Worm (Caenorhabditis elegans) whole organism, L3 larva: Measurements from ENCODE around the gene bcs-1.

Source experiments
- R02D3.7 ChIP-seq: fragments of 150-350 bp; optimal IDR thresholded peaks from 2 replicates; lab custom pipeline; 2014; ENCODE audit warnings: missing biosample characterization, missing genetic modification characterization
- ZK546.5 ChIP-seq: sonication (generic microtip); optimal IDR thresholded peaks from 2 replicates; lab custom pipeline; 2017; ENCODE audit warnings: missing biosample characterization, missing genetic modification characterization
- aly-2 ChIP-seq: fragments of 150-350 bp; optimal IDR thresholded peaks from 2 replicates; lab custom pipeline; 2014; ENCODE audit warnings: missing biosample characterization, missing genetic modification characterization
- ama-1 ChIP-seq: fragments of 150-350 bp; optimal IDR thresholded peaks from 2 replicates; lab custom pipeline; 2018
- ceh-9 ChIP-seq: sonication (generic microtip); optimal IDR thresholded peaks from 2 replicates; lab custom pipeline; 2018; ENCODE audit warnings: missing biosample characterization, missing genetic modification characterization
- daf-12 ChIP-seq: fragments of 150-350 bp; optimal IDR thresholded peaks from 2 replicates; lab custom pipeline; 2014; ENCODE audit warnings: missing biosample characterization, missing genetic modification reagents, missing genetic modification characterization
- elt-1 ChIP-seq: fragments of 150-350 bp; optimal IDR thresholded peaks from 2 replicates; lab custom pipeline; 2014; ENCODE audit warnings: missing biosample characterization, missing genetic modification characterization
- elt-2 ChIP-seq: sonication (generic microtip); optimal IDR thresholded peaks from 2 replicates; lab custom pipeline; 2016; ENCODE audit warnings: missing genetic modification reagents, mild to moderate bottlenecking, missing genetic modification characterization, missing compliant biosample characterization
- elt-3 ChIP-seq, 3 experiments: fragments of 150-350 bp in 1 of 3; sonication (generic microtip) in 2 of 3; optimal IDR thresholded peaks; 2 replicates in 2 of 3; 4 replicates in 1 of 3; lab custom pipeline; 2014 to 2017; ENCODE audit warnings: missing biosample characterization in 3 of 3, missing genetic modification characterization in 3 of 3
- eor-1 ChIP-seq, 2 experiments: fragments of 150-350 bp; optimal IDR thresholded peaks; 2 replicates each; lab custom pipeline; 2014 to 2018; ENCODE audit warnings: missing biosample characterization in 2 of 2, missing genetic modification characterization in 2 of 2
- fkh-10 ChIP-seq: sonication (generic microtip); optimal IDR thresholded peaks from 2 replicates; lab custom pipeline; 2017; ENCODE audit warnings: missing biosample characterization, missing genetic modification reagents, missing genetic modification characterization
- fkh-2 ChIP-seq: fragments of 150-350 bp; optimal IDR thresholded peaks from 2 replicates; lab custom pipeline; 2014; ENCODE audit warnings: missing biosample characterization, missing genetic modification reagents, missing genetic modification characterization
- fos-1 ChIP-seq: fragments of 150-350 bp; optimal IDR thresholded peaks from 2 replicates; lab custom pipeline; 2014; ENCODE audit warnings: missing biosample characterization, missing genetic modification characterization
- jun-1 ChIP-seq: fragments of 150-350 bp; optimal IDR thresholded peaks from 2 replicates; lab custom pipeline; 2014; ENCODE audit warnings: missing biosample characterization, missing genetic modification reagents, missing genetic modification characterization
- lin-15B ChIP-seq: fragments of 150-350 bp; optimal IDR thresholded peaks from 2 replicates; lab custom pipeline; 2014; ENCODE audit warnings: missing biosample characterization, missing genetic modification characterization
- lin-39 ChIP-seq: fragments of 150-350 bp; optimal IDR thresholded peaks from 2 replicates; lab custom pipeline; 2018; ENCODE audit warnings: missing biosample characterization, missing genetic modification reagents, missing genetic modification characterization
- lsy-12 ChIP-seq: sonication (generic microtip); optimal IDR thresholded peaks from 2 replicates; lab custom pipeline; 2016; ENCODE audit warnings: mild to moderate bottlenecking, missing genetic modification characterization, missing compliant biosample characterization
- mdl-1 ChIP-seq: fragments of 150-350 bp; optimal IDR thresholded peaks from 2 replicates; lab custom pipeline; 2014; ENCODE audit warnings: missing biosample characterization, missing genetic modification characterization
- mml-1 ChIP-seq: fragments of 150-350 bp; sonication (generic microtip); optimal IDR thresholded peaks from 3 replicates; lab custom pipeline; 2014; ENCODE audit warnings: missing biosample characterization, missing genetic modification characterization
- nfya-1 ChIP-seq: sonication (generic microtip); optimal IDR thresholded peaks from 2 replicates; lab custom pipeline; 2017; ENCODE audit warnings: missing genetic modification characterization, mild to moderate bottlenecking, missing compliant biosample characterization, antibody characterized with exemption, moderate library complexity; ENCODE audit not compliant: insufficient read depth
- nhr-11 ChIP-seq: fragments of 150-350 bp; optimal IDR thresholded peaks from 2 replicates; lab custom pipeline; 2014; ENCODE audit warnings: missing biosample characterization, missing genetic modification characterization
- nhr-12 ChIP-seq: fragments of 150-350 bp; optimal IDR thresholded peaks from 2 replicates; lab custom pipeline; 2014; ENCODE audit warnings: missing biosample characterization, missing genetic modification characterization
- nhr-237 ChIP-seq: fragments of 150-350 bp; optimal IDR thresholded peaks from 2 replicates; lab custom pipeline; 2014; ENCODE audit warnings: missing biosample characterization, missing genetic modification characterization
- nhr-25 ChIP-seq: sonication (generic microtip); optimal IDR thresholded peaks from 2 replicates; lab custom pipeline; 2017; ENCODE audit warnings: missing biosample characterization, missing genetic modification characterization
- nhr-28 ChIP-seq: fragments of 150-350 bp; optimal IDR thresholded peaks from 2 replicates; lab custom pipeline; 2014; ENCODE audit warnings: missing biosample characterization, missing genetic modification characterization
- nhr-43 ChIP-seq: sonication (generic microtip); optimal IDR thresholded peaks from 2 replicates; lab custom pipeline; 2016; ENCODE audit warnings: mild to moderate bottlenecking, missing genetic modification characterization, missing compliant biosample characterization; ENCODE audit not compliant: poor library complexity, severe bottlenecking
- nhr-67 ChIP-seq: fragments of 150-350 bp; optimal IDR thresholded peaks from 2 replicates; lab custom pipeline; 2014; ENCODE audit warnings: missing biosample characterization, missing genetic modification characterization
- nhr-76 ChIP-seq: fragments of 150-350 bp; sonication (generic microtip); optimal IDR thresholded peaks from 5 replicates; lab custom pipeline; 2014; ENCODE audit warnings: missing biosample characterization, missing genetic modification characterization
- pha-4 ChIP-seq: fragments of 150-350 bp; optimal IDR thresholded peaks from 2 replicates; lab custom pipeline; 2014; ENCODE audit warnings: missing biosample characterization, missing genetic modification reagents, missing genetic modification characterization
- pqm-1 ChIP-seq: fragments of 150-350 bp; optimal IDR thresholded peaks from 2 replicates; lab custom pipeline; 2017; ENCODE audit warnings: missing biosample characterization, missing genetic modification characterization, inconsistent platforms
- sea-2 ChIP-seq: fragments of 150-350 bp; sonication (generic microtip); optimal IDR thresholded peaks from 4 replicates; lab custom pipeline; 2014; ENCODE audit warnings: missing biosample characterization, missing genetic modification reagents, missing genetic modification characterization
- skn-1 ChIP-seq: fragments of 150-350 bp; optimal IDR thresholded peaks from 2 replicates; lab custom pipeline; 2014; ENCODE audit warnings: missing biosample characterization, missing genetic modification characterization
- snpc-4 ChIP-seq: fragments of 150-350 bp; optimal IDR thresholded peaks from 2 replicates; lab custom pipeline; 2014; ENCODE audit warnings: missing biosample characterization, missing genetic modification characterization
- tbx-2 ChIP-seq: sonication (generic microtip); optimal IDR thresholded peaks from 2 replicates; lab custom pipeline; 2016; ENCODE audit warnings: mild to moderate bottlenecking, missing genetic modification characterization, missing compliant biosample characterization
- unc-62 ChIP-seq: fragments of 150-350 bp; sonication (generic microtip); optimal IDR thresholded peaks from 4 replicates; lab custom pipeline; 2014; ENCODE audit warnings: missing biosample characterization, missing genetic modification reagents, missing genetic modification characterization
- ztf-11 ChIP-seq: fragments of 150-350 bp; optimal IDR thresholded peaks from 2 replicates; lab custom pipeline; 2014; ENCODE audit warnings: missing biosample characterization, missing genetic modification characterization
- ztf-4 ChIP-seq: fragments of 150-350 bp; optimal IDR thresholded peaks from 2 replicates; lab custom pipeline; 2014; ENCODE audit warnings: missing biosample characterization, missing genetic modification characterization

bcs-1 gene

DNA sequence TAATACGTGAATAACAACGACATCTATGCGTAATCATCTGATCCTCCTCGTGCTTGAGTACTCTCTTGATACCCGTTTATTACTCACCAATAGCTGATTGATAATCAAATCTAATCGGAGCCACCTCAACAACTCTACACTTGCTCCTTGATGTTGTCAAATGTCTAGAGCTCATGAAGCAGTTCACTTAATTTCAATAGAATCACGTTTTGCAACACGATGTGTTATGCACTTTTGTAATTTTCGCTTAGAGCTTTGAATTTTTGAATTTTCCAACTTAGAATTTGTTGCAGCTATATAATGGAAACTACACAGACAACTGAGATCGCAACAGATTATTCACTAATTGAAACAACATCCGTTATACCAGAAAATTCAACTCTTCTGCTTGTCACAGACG lies 41.6 kb downstream of the bcs-1 start, which contains the start of gene T22C8.1:
Gene T22C8.1, plus strand, starts transcription at position 301 of the 400 bp plus-strand sequence.
- TF ChIP-seq fkh-2 (tag; lab: Kevin White, UChicago) (no peak), elt-3 (tag; optimal IDR thresholded peaks at IDR 0.05; lab: Kevin White, UChicago) (no peak), aly-2 (tag; lab: Kevin White, UChicago) (no peak), nhr-43 (tag; lab: Kevin White, UChicago) (no peak), pha-4 (no peak), lsy-12 (tag; lab: Kevin White, UChicago) (no peak), unc-62 (GFP tag; lab: Kevin White, UChicago) (no peak)

ce11 chrII:8616155-8616554 lies 45.3 kb downstream of the bcs-1 start:
- no peak for TF ChIP-seq mml-1 (tag; lab: Kevin White, UChicago)
- no peak for TF ChIP-seq lin-15B (tag; lab: Kevin White, UChicago)
- no peak for TF ChIP-seq sea-2
- TF ChIP-seq nhr-237 = no peak
- TF ChIP-seq mdl-1 (tag; lab: Kevin White, UChicago) = no peak
- no peak for TF ChIP-seq lsy-12 (tag; lab: Kevin White, UChicago)
- no peak for TF ChIP-seq elt-2 (tag; lab: Kevin White, UChicago)
- no peak for TF ChIP-seq tbx-2 (tag; lab: Kevin White, UChicago)
- no peak for TF ChIP-seq ztf-4 (tag; lab: Kevin White, UChicago)
- no peak for TF ChIP-seq ama-1 (lab: Kevin White, UChicago)
- TF ChIP-seq nhr-76 (tag; lab: Kevin White, UChicago) = no peak
- no peak for TF ChIP-seq ztf-11 (tag; lab: Kevin White, UChicago)
- TF ChIP-seq snpc-4 (tag; lab: Kevin White, UChicago) = no peak
- no peak for TF ChIP-seq nhr-12 (tag; lab: Kevin White, UChicago)
- no peak for TF ChIP-seq lin-39
- no peak for TF ChIP-seq skn-1 (tag; lab: Kevin White, UChicago)
- no peak for TF ChIP-seq pqm-1 (tag; lab: Kevin White, UChicago)
- TF ChIP-seq nhr-25 = no peak
- TF ChIP-seq nhr-11 (tag; lab: Kevin White, UChicago) = no peak
- TF ChIP-seq, all 47 proteins: peak for 0

ce11 chrII:8617516-8617915 lies 46.6 kb downstream of the bcs-1 start, which contains the start of gene chhy-1:
TSS of gene chhy-1 (minus strand) at chrII:8617616.
- no peak for TF ChIP-seq elt-2 (tag; lab: Kevin White, UChicago)
- TF ChIP-seq R02D3.7 (tag; lab: Kevin White, UChicago) = no peak
- no peak for TF ChIP-seq eor-1 (tag; optimal IDR thresholded peaks at IDR 0.05; lab: Kevin White, UChicago)
- TF ChIP-seq aly-2 (tag; lab: Kevin White, UChicago) = no peak
- no peak for TF ChIP-seq daf-12 (tag; lab: Kevin White, UChicago)
- no peak for TF ChIP-seq lsy-12 (tag; lab: Kevin White, UChicago)
- no peak for TF ChIP-seq nhr-237
- TF ChIP-seq nfya-1 = no peak
- no peak for TF ChIP-seq jun-1
- no peak for TF ChIP-seq elt-1
- no peak for TF ChIP-seq lin-39
- no peak for TF ChIP-seq ceh-9 (tag; lab: Kevin White, UChicago)
- TF ChIP-seq tbx-2 (tag; lab: Kevin White, UChicago) = no peak
- no peak for TF ChIP-seq pqm-1 (tag; lab: Kevin White, UChicago)
- no peak for TF ChIP-seq nhr-67
- TF ChIP-seq ztf-11 (tag; lab: Kevin White, UChicago) = no peak
- no peak for TF ChIP-seq nhr-28 (tag; lab: Kevin White, UChicago)
- TF ChIP-seq ZK546.5 = no peak
- TF ChIP-seq fos-1 (tag; lab: Kevin White, UChicago) = no peak
- TF ChIP-seq nhr-25 = no peak

- TF ChIP-seq pha-4 (peak; percentile 10), ztf-4 (tag; lab: Kevin White, UChicago) (no peak), fkh-10 (GFP tag; lab: Kevin White, UChicago) (no peak), elt-3 (tag; optimal IDR thresholded peaks at IDR 0.05; lab: Kevin White, UChicago) (no peak)
These were observed 51.0 kb downstream of the bcs-1 start, which contains the start of gene T22C8.3 for ce11 chrII:8621883-8622282. TSS of gene T22C8.3 (minus strand) at chrII:8621983.
